Fruit fly (Drosophila melanogaster) S2 (cell line): ENCODE data around the gene SMC1.

ENCODE experiments used
- CG8478 ChIP-seq: fragments of >200 bp; optimal IDR thresholded peaks from 2 replicates; lab custom pipeline; 2018
- CTCF ChIP-seq, 2 experiments: fragments of >200 bp; optimal IDR thresholded peaks; 2 replicates each; lab custom pipeline; 2018

- TF ChIP-seq CTCF (optimal IDR thresholded peaks at IDR 0.05; lab: Kevin White, UChicago) (no peak), CG8478 (lab: Kevin White, UChicago) (no peak)
These were observed 43.5 kb upstream of the SMC1 start for dm6 chr3R:24014600-24014999.
